Worm (Caenorhabditis elegans) whole organism, late embryonic: ENCODE data around the gene C14E2.4.

ENCODE experiments used
- C08G9.2 ChIP-seq: sonication (generic microtip); optimal IDR thresholded peaks from 2 replicates; lab custom pipeline; 2016; ENCODE audit warnings: mild to moderate bottlenecking, missing genetic modification characterization, moderate library complexity, missing compliant biosample characterization
- C38D4.7 ChIP-seq: fragments of 200-800 bp; sonication (Bioruptor generic); optimal IDR thresholded peaks from 2 replicates; lab custom pipeline; 2018; ENCODE audit warnings: mild to moderate bottlenecking, missing genetic modification characterization, moderate library complexity, missing compliant biosample characterization
- F13H6.1 ChIP-seq: sonication (generic microtip); optimal IDR thresholded peaks from 2 replicates; lab custom pipeline; 2016; ENCODE audit warnings: missing genetic modification characterization, missing compliant biosample characterization
- K02D7.2 ChIP-seq: sonication (generic microtip); optimal IDR thresholded peaks from 2 replicates; lab custom pipeline; 2017; ENCODE audit warnings: mild to moderate bottlenecking, missing genetic modification characterization, missing compliant biosample characterization
- T23F11.4 ChIP-seq: fragments of 200-800 bp; sonication (Bioruptor generic); optimal IDR thresholded peaks from 2 replicates; lab custom pipeline; 2018; ENCODE audit warnings: mild to moderate bottlenecking, missing genetic modification characterization, missing compliant biosample characterization
- ahr-1 ChIP-seq: sonication (generic microtip); optimal IDR thresholded peaks from 2 replicates; lab custom pipeline; 2016; ENCODE audit warnings: missing genetic modification characterization, missing compliant biosample characterization
- ceh-18 ChIP-seq: sonication (generic microtip); optimal IDR thresholded peaks from 2 replicates; lab custom pipeline; 2016; ENCODE audit warnings: missing genetic modification characterization, missing compliant biosample characterization
- ceh-24 ChIP-seq: sonication (generic microtip); optimal IDR thresholded peaks from 2 replicates; lab custom pipeline; 2016; ENCODE audit warnings: mild to moderate bottlenecking, missing genetic modification characterization, missing compliant biosample characterization
- ceh-30 ChIP-seq: fragments of 150-350 bp; optimal IDR thresholded peaks from 2 replicates; lab custom pipeline; 2014; ENCODE audit warnings: missing biosample characterization, missing genetic modification characterization
- ceh-34 ChIP-seq: sonication (generic microtip); optimal IDR thresholded peaks from 2 replicates; lab custom pipeline; 2016; ENCODE audit warnings: mild to moderate bottlenecking, missing genetic modification characterization, missing compliant biosample characterization
- ceh-48 ChIP-seq: sonication (generic microtip); optimal IDR thresholded peaks from 2 replicates; lab custom pipeline; 2016; ENCODE audit warnings: missing genetic modification characterization, inconsistent platforms, missing compliant biosample characterization
- ceh-6 ChIP-seq: fragments of 200-800 bp; sonication (Bioruptor generic); optimal IDR thresholded peaks from 2 replicates; lab custom pipeline; 2018; ENCODE audit warnings: mild to moderate bottlenecking, missing genetic modification characterization, missing compliant biosample characterization
- ceh-9 ChIP-seq: sonication (generic microtip); optimal IDR thresholded peaks from 2 replicates; lab custom pipeline; 2016; ENCODE audit warnings: mild to moderate bottlenecking, missing genetic modification characterization, inconsistent platforms, missing compliant biosample characterization
- che-1 ChIP-seq: sonication (generic microtip); optimal IDR thresholded peaks from 2 replicates; lab custom pipeline; 2016; ENCODE audit warnings: mild to moderate bottlenecking, missing genetic modification characterization, missing compliant biosample characterization
- dve-1 ChIP-seq: sonication (generic microtip); optimal IDR thresholded peaks from 2 replicates; lab custom pipeline; 2017; ENCODE audit warnings: antibody characterized with exemption, mild to moderate bottlenecking, missing genetic modification characterization, missing compliant biosample characterization
- fax-1 ChIP-seq: sonication (generic microtip); optimal IDR thresholded peaks from 2 replicates; lab custom pipeline; 2016; ENCODE audit warnings: missing genotype, missing genetic modification characterization, missing compliant biosample characterization
- fkh-10 ChIP-seq: fragments of 150-350 bp; optimal IDR thresholded peaks from 2 replicates; lab custom pipeline; 2014; ENCODE audit warnings: missing biosample characterization, missing genetic modification reagents, missing genetic modification characterization
- gmeb-2 ChIP-seq: sonication (generic microtip); optimal IDR thresholded peaks from 2 replicates; lab custom pipeline; 2016; ENCODE audit warnings: missing genetic modification characterization, inconsistent platforms, missing compliant biosample characterization
- hlh-13 ChIP-seq: fragments of 200-800 bp; sonication (Bioruptor generic); optimal IDR thresholded peaks from 2 replicates; lab custom pipeline; 2018; ENCODE audit warnings: mild to moderate bottlenecking, missing genetic modification characterization, missing compliant biosample characterization
- hlh-30 ChIP-seq: sonication (generic microtip); optimal IDR thresholded peaks from 2 replicates; lab custom pipeline; 2017; ENCODE audit warnings: antibody characterized with exemption, missing genetic modification characterization, missing compliant biosample characterization; ENCODE audit not compliant: insufficient read depth
- hlh-6 ChIP-seq: sonication (generic microtip); optimal IDR thresholded peaks from 2 replicates; lab custom pipeline; 2016; ENCODE audit warnings: missing genotype, missing genetic modification characterization, missing compliant biosample characterization
- hlh-8 ChIP-seq: sonication (generic microtip); optimal IDR thresholded peaks from 2 replicates; lab custom pipeline; 2016; ENCODE audit warnings: missing genotype, missing genetic modification characterization, missing compliant biosample characterization
- lim-6 ChIP-seq: sonication (generic microtip); optimal IDR thresholded peaks from 2 replicates; lab custom pipeline; 2016; ENCODE audit warnings: missing genetic modification characterization, missing compliant biosample characterization
- madf-2 ChIP-seq: sonication (generic microtip); optimal IDR thresholded peaks from 2 replicates; lab custom pipeline; 2017; ENCODE audit warnings: missing genetic modification characterization, missing compliant biosample characterization
- mec-3 ChIP-seq: sonication (generic microtip); optimal IDR thresholded peaks from 2 replicates; lab custom pipeline; 2016; ENCODE audit warnings: borderline replicate concordance, missing genetic modification characterization, missing compliant biosample characterization
- nfya-1 ChIP-seq: sonication (generic microtip); optimal IDR thresholded peaks from 2 replicates; lab custom pipeline; 2017; ENCODE audit warnings: missing genetic modification characterization, mild to moderate bottlenecking, missing compliant biosample characterization, antibody characterized with exemption, moderate library complexity
- npax-4 ChIP-seq: sonication (generic microtip); optimal IDR thresholded peaks from 2 replicates; lab custom pipeline; 2016; ENCODE audit warnings: missing genetic modification characterization, missing compliant biosample characterization
- odd-2 ChIP-seq: sonication (generic microtip); optimal IDR thresholded peaks from 2 replicates; lab custom pipeline; 2017; ENCODE audit warnings: antibody characterized with exemption, mild to moderate bottlenecking, missing genetic modification characterization, missing compliant biosample characterization
- pag-3 ChIP-seq: sonication (generic microtip); optimal IDR thresholded peaks from 2 replicates; lab custom pipeline; 2016; ENCODE audit warnings: missing compliant biosample characterization, missing genetic modification characterization, borderline replicate concordance
- pax-1 ChIP-seq: fragments of 150-350 bp; optimal IDR thresholded peaks from 2 replicates; lab custom pipeline; 2014; ENCODE audit warnings: missing biosample characterization, missing genetic modification characterization
- pqm-1 ChIP-seq: sonication (generic microtip); optimal IDR thresholded peaks from 2 replicates; lab custom pipeline; 2016; ENCODE audit warnings: missing genetic modification characterization, missing compliant biosample characterization
- pros-1 ChIP-seq: fragments of 150-350 bp; optimal IDR thresholded peaks from 2 replicates; lab custom pipeline; 2014; ENCODE audit warnings: missing biosample characterization, missing genetic modification reagents, missing genetic modification characterization
- ref-2 ChIP-seq: sonication (generic microtip); optimal IDR thresholded peaks from 2 replicates; lab custom pipeline; 2016; ENCODE audit warnings: missing genetic modification characterization, missing compliant biosample characterization
- ttx-3 ChIP-seq: sonication (generic microtip); optimal IDR thresholded peaks from 2 replicates; lab custom pipeline; 2016; ENCODE audit warnings: missing genetic modification reagents, missing genetic modification characterization, missing compliant biosample characterization
- unc-42 ChIP-seq: sonication (generic microtip); optimal IDR thresholded peaks from 2 replicates; lab custom pipeline; 2016; ENCODE audit warnings: missing genotype, missing genetic modification characterization, missing compliant biosample characterization
- zip-5 ChIP-seq: sonication (generic microtip); optimal IDR thresholded peaks from 2 replicates; lab custom pipeline; 2016; ENCODE audit warnings: missing genetic modification characterization, missing compliant biosample characterization
- ztf-16 ChIP-seq: sonication (generic microtip); optimal IDR thresholded peaks from 2 replicates; lab custom pipeline; 2017; ENCODE audit warnings: missing genetic modification characterization, missing compliant biosample characterization

Gene C14E2.4

DNA sequence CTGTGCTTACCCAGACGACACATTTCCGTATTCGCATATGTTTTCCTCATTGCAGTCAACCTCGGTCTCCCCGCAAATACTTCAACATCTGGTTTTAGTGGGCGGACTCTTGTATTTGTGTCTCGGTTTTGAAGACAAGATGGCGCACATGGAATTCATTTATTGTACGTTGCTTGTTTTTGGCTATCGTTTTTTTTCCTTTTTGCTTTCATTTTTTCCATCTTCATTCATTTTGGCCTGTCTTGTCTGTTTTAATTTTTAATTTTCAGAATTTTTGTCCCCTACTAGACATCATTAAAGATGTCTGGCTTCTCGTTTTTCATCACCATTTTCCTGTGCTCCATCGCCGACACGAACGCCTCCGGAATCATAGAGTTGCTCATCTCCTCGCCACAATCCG, 34.5 kb downstream of the C14E2.4 start, which contains the start of gene arg-1:
Gene arg-1, plus strand, starts transcription at position 301 of the 400 bp plus-strand sequence.
- no peak for TF ChIP-seq gmeb-2 (tag; lab: Kevin White, UChicago)
- no peak for TF ChIP-seq lim-6 (tag; lab: Kevin White, UChicago)
- no peak for TF ChIP-seq ref-2 (tag; lab: Kevin White, UChicago)
- TF ChIP-seq ahr-1 (tag; lab: Kevin White, UChicago): no peak
- TF ChIP-seq hlh-6: no peak
- TF ChIP-seq ceh-48 (tag; lab: Kevin White, UChicago): no peak
- no peak for TF ChIP-seq hlh-30 (tag; lab: Kevin White, UChicago)
- TF ChIP-seq C08G9.2 (tag; lab: Kevin White, UChicago): no peak
- TF ChIP-seq odd-2 (tag; lab: Kevin White, UChicago): no peak
- no peak for TF ChIP-seq ceh-9 (tag; lab: Kevin White, UChicago)
- no peak for TF ChIP-seq pqm-1 (tag; lab: Kevin White, UChicago)
- no peak for TF ChIP-seq hlh-13
- TF ChIP-seq unc-42 (tag; lab: Kevin White, UChicago): no peak
- no peak for TF ChIP-seq K02D7.2 (tag; lab: Kevin White, UChicago)
- TF ChIP-seq pag-3 (tag; lab: Kevin White, UChicago): no peak
- TF ChIP-seq dve-1: no peak
- no peak for TF ChIP-seq madf-2 (tag; lab: Kevin White, UChicago)
- TF ChIP-seq ceh-6 (GFP tag; lab: Kevin White, UChicago): no peak
- TF ChIP-seq pax-1: no peak
- no peak for TF ChIP-seq pros-1

DNA sequence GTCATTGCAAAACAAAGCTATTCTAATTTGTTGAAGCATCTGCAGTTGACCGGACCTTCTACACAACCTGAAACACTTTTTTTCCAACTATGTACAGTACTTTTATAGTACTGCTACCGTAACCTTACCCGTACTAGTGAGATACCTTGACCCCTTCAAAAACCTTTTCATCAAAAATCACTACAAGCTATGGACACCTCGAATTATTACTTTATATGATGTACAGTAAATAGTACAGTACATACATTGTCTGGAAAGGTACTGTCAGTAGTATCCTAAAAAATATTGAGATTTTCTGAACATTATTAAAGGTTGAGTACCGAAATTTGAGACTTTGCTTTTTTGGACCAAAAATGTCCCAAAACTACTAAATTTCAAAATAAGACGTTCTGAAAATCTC, 35.4 kb downstream of the C14E2.4 start:
- TF ChIP-seq ceh-34 (tag; lab: Kevin White, UChicago): no peak
- no peak for TF ChIP-seq C08G9.2 (tag; lab: Kevin White, UChicago)
- no peak for TF ChIP-seq ceh-24 (tag; lab: Kevin White, UChicago)
- TF ChIP-seq ceh-30 (tag; lab: Kevin White, UChicago): no peak
- no peak for TF ChIP-seq T23F11.4 (GFP tag; lab: Kevin White, UChicago)
- no peak for TF ChIP-seq K02D7.2 (tag; lab: Kevin White, UChicago)
- TF ChIP-seq npax-4: no peak
- no peak for TF ChIP-seq F13H6.1 (tag; lab: Kevin White, UChicago)
- no peak for TF ChIP-seq zip-5
- TF ChIP-seq, all 69 proteins: peak for 0

DNA sequence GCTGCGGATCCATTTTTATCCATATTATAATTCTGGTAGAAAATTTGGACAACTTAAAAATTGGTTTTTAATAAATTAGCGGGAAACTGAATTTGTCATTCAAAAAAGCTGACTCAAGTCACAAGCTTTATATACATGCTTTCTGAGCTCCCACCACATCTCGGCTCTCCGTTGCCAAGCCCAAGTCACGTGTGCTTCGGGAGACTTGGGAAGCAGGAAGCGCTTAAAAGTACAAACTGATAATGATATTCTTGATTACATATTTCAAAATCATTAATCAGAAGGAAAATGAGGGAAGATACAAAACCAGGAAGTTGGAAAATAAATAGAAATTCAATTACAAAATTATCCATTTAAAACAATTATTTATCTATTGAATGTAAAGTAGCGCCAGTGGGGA, 43.1 kb downstream of the C14E2.4 start, which contains the start of gene elc-2:
Gene elc-2, minus strand, starts transcription at position 101 of the 400 bp plus-strand sequence.
- TF ChIP-seq pax-1 (no peak), zip-5 (no peak), F13H6.1 (tag; lab: Kevin White, UChicago) (no peak), ceh-18 (tag; lab: Kevin White, UChicago) (no peak), nfya-1 (tag; lab: Kevin White, UChicago) (no peak)

- TF ChIP-seq che-1 (tag; lab: Kevin White, UChicago) (no peak), hlh-8 (tag; lab: Kevin White, UChicago) (no peak), ttx-3 (tag; lab: Kevin White, UChicago) (no peak), C08G9.2 (tag; lab: Kevin White, UChicago) (no peak), lim-6 (tag; lab: Kevin White, UChicago) (no peak), hlh-6 (no peak), mec-3 (tag; lab: Kevin White, UChicago) (no peak), fkh-10 (GFP tag; lab: Kevin White, UChicago) (no peak), ztf-16 (tag; lab: Kevin White, UChicago) (no peak), ceh-34 (tag; lab: Kevin White, UChicago) (no peak), fax-1 (tag; lab: Kevin White, UChicago) (no peak), ref-2 (tag; lab: Kevin White, UChicago) (no peak), dve-1 (no peak), C38D4.7 (no peak)
Measured at ce11 chrX:1769636-1770035, 51.5 kb downstream of the C14E2.4 start.
